Fruit fly (Drosophila melanogaster) whole organism, prepupa: ENCODE results near the gene Spase12.
A peak's percentile ranks its signal among the peaks of the same experiment; 100 is the strongest.

ENCODE experiments used
- CG11762 ChIP-seq: fragments of 200-800 bp; sonication (Bioruptor generic); optimal IDR thresholded peaks from 3 replicates; lab custom pipeline; 2016; ENCODE audit warnings: missing biosample characterization, missing genetic modification characterization; ENCODE audit not compliant: insufficient read depth
- CG31627 ChIP-seq: fragments of 200-800 bp; sonication (Bioruptor generic); optimal IDR thresholded peaks from 3 replicates; lab custom pipeline; 2016; ENCODE audit warnings: missing biosample characterization, missing genetic modification characterization
- CG32006 ChIP-seq: fragments of 200-800 bp; sonication (Bioruptor generic); optimal IDR thresholded peaks from 3 replicates; lab custom pipeline; 2017; ENCODE audit warnings: missing biosample characterization, mild to moderate bottlenecking, missing genetic modification characterization
- CG6163 ChIP-seq: fragments of 200-800 bp; sonication (Bioruptor generic); IDR thresholded peaks from 3 replicates; pipeline ENCODE4 v1.3.6; 2022; ENCODE audit warnings: missing biosample characterization, missing genetic modification characterization
- CG6792 ChIP-seq: fragments of 200-800 bp; sonication (Bioruptor generic); optimal IDR thresholded peaks from 3 replicates; lab custom pipeline; 2016; ENCODE audit warnings: missing biosample characterization, missing genetic modification characterization
- CG7368 ChIP-seq: fragments of 200-800 bp; sonication (Bioruptor generic); optimal IDR thresholded peaks from 3 replicates; lab custom pipeline; 2016; ENCODE audit warnings: missing biosample characterization, missing genetic modification characterization
- CG8319 ChIP-seq: fragments of 200-800 bp; sonication (Bioruptor generic); optimal IDR thresholded peaks from 3 replicates; lab custom pipeline; 2016; ENCODE audit warnings: missing biosample characterization, missing genetic modification characterization
- Hr39 ChIP-seq: fragments of 200-800 bp; sonication (Bioruptor generic); optimal IDR thresholded peaks from 2 replicates; lab custom pipeline; 2016; ENCODE audit warnings: missing biosample characterization, missing genetic modification characterization
- eg ChIP-seq: fragments of 200-800 bp; sonication (Bioruptor generic); IDR thresholded peaks from 3 replicates; pipeline ENCODE4 v1.3.6; 2022; ENCODE audit warnings: missing biosample characterization, missing genetic modification characterization
- ss ChIP-seq, 2 experiments: fragments of 200-800 bp; sonication (Bioruptor generic); optimal IDR thresholded peaks; 2 replicates in 1 of 2; 3 replicates in 1 of 2; lab custom pipeline; 2017 to 2018; ENCODE audit warnings: mild to moderate bottlenecking in 2 of 2, missing biosample characterization in 2 of 2, missing genetic modification characterization in 2 of 2, moderate library complexity in 1 of 2
- svp ChIP-seq: fragments of 200-800 bp; sonication (Bioruptor generic); peaks from one replicate; lab custom pipeline; 2016; ENCODE audit warnings: missing biosample characterization, missing genetic modification characterization
- topi ChIP-seq: fragments of 200-800 bp; sonication (Bioruptor generic); optimal IDR thresholded peaks from 3 replicates; lab custom pipeline; 2016; ENCODE audit warnings: missing biosample characterization, missing genetic modification characterization

DNA sequence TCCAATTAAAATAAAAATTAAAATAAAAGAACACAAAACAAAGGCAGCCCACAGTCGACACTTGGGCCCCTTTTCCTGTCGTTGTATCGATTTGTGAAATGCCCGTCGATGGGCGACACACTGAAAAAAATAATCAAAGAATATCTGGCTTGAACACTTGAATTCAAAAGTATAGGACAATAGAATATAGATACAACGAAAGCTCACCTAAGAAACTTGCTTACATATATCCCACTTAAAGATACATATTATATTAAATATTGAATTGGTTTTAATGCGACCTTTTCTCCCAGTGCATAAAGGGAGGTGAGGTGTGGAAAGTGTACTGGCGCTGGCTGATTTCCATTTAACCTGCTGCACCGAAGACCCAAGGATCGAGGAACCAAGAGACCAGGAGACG, 31.2 kb upstream of the Spase12 start:
- TF ChIP-seq CG7368 (GFP tag; lab: Kevin White, UChicago) (peak; percentile 36), CG8319 (peak; percentile 28), CG6792 (GFP tag; lab: Kevin White, UChicago) (peak; percentile 49), CG31627 (GFP tag; lab: Kevin White, UChicago) (peak; percentile 25), svp (GFP tag; lab: Kevin White, UChicago) (peak; percentile 78), Hr39 (GFP tag; lab: Kevin White, UChicago) (peak; percentile 22), CG6163 (GFP tag; lab: Robert Waterston, UW) (peak; percentile 68; the same call in 2 of the 3 replicates), CG32006 (peak; percentile 37), ss (GFP tag; optimal IDR thresholded peaks at IDR 0.05; lab: Kevin White, UChicago) (peak in 1 of 2 experiments; percentile 55), CG11762 (GFP tag; lab: Kevin White, UChicago) (no peak), eg (peak; percentile 24; the same call in 1 of the 3 replicates), topi (GFP tag; lab: Kevin White, UChicago) (peak; percentile 47)
